Worm (Caenorhabditis elegans) whole organism, L4 larva: ENCODE results near the gene decr-1.1.

Source experiments
- F26F4.8 ChIP-seq: fragments of 200-800 bp; sonication (Bioruptor generic); conservative IDR thresholded peaks from 2 replicates; pipeline ENCODE4 v1.3.6; 2022; ENCODE audit warnings: missing genetic modification characterization, missing compliant biosample characterization
- R02D3.7 ChIP-seq: fragments of 150-350 bp; sonication (generic microtip); optimal IDR thresholded peaks from 3 replicates; lab custom pipeline; 2014; ENCODE audit warnings: missing biosample characterization, missing genetic modification characterization
- aha-1 ChIP-seq: fragments of 150-350 bp; peaks from one replicate; lab custom pipeline; 2014; ENCODE audit warnings: missing biosample characterization, missing genetic modification characterization
- hlh-30 ChIP-seq: sonication (generic microtip); optimal IDR thresholded peaks from 2 replicates; lab custom pipeline; 2017; ENCODE audit warnings: antibody characterized with exemption, mild to moderate bottlenecking, missing genetic modification characterization, missing compliant biosample characterization; ENCODE audit not compliant: insufficient read depth
- lsy-2 ChIP-seq, 2 experiments: fragments of 150-350 bp in 1 of 2; sonication (generic microtip) in 1 of 2; optimal IDR thresholded peaks; 2 replicates each; lab custom pipeline; 2014 to 2017; ENCODE audit warnings: missing biosample characterization in 2 of 2, missing genetic modification characterization in 2 of 2
- mxl-2 ChIP-seq: fragments of 200-800 bp; sonication (Bioruptor generic); conservative IDR thresholded peaks from 2 replicates; pipeline ENCODE4 v1.3.6; 2022; ENCODE audit warnings: missing genetic modification reagents, missing genetic modification characterization, missing compliant biosample characterization
- nhr-102 ChIP-seq: sonication (generic microtip); optimal IDR thresholded peaks from 2 replicates; lab custom pipeline; 2016; ENCODE audit warnings: mild to moderate bottlenecking, missing genetic modification characterization, moderate library complexity, missing compliant biosample characterization
- nhr-6 ChIP-seq: fragments of 150-350 bp; optimal IDR thresholded peaks from 2 replicates; lab custom pipeline; 2014; ENCODE audit warnings: missing biosample characterization, missing genetic modification characterization
- nhr-77 ChIP-seq: fragments of 150-350 bp; optimal IDR thresholded peaks from 2 replicates; lab custom pipeline; 2014; ENCODE audit warnings: missing biosample characterization, missing genetic modification characterization
- pqm-1 ChIP-seq: sonication (generic microtip); optimal IDR thresholded peaks from 2 replicates; lab custom pipeline; 2017; ENCODE audit warnings: missing biosample characterization, missing genetic modification characterization
- skn-1 ChIP-seq: fragments of 150-350 bp; optimal IDR thresholded peaks from 2 replicates; lab custom pipeline; 2014; ENCODE audit warnings: missing biosample characterization, missing genetic modification characterization
- unc-62 ChIP-seq, 3 experiments: fragments of 150-350 bp in 1 of 3; sonication (generic microtip); optimal IDR thresholded peaks in 2 of 3; peaks in 1 of 3; 1 replicate in 1 of 3; 2 replicates in 2 of 3; lab custom pipeline; 2014 to 2017; ENCODE audit warnings: missing biosample characterization in 3 of 3, missing genetic modification characterization in 3 of 3, missing genetic modification reagents in 3 of 3, missing genotype in 1 of 3
- zip-2 ChIP-seq: fragments of 150-350 bp; optimal IDR thresholded peaks from 2 replicates; lab custom pipeline; 2014; ENCODE audit warnings: missing biosample characterization, missing genetic modification characterization

DNA sequence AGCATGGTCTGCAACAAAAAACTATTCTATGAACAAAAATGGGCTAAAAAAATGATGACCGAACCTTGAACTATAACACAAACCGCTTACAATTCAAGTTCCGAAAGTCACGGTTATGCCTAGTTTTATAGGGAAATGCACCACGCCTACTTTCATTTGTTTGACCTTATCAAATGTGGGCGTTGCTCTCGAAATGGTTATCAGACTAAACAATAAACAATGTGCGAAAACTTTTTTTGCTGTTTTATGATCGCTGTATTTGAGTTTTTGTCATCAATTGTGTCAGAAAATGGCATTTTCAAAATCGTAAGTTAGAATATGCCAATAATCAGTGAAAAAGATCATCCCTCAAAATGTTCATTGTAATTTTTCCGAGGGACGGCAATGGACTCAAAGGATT lies 46.1 kb upstream of the decr-1.1 start, which contains the start of gene F35E12.6:
- TF ChIP-seq aha-1 (no peak), hlh-30 (tag; lab: Kevin White, UChicago) (no peak), lsy-2 (tag; optimal IDR thresholded peaks at IDR 0.05; lab: Kevin White, UChicago) (no peak), nhr-77 (tag; lab: Kevin White, UChicago) (no peak), mxl-2 (GFP tag; lab: Robert Waterston, UW) (no peak), unc-62 (GFP tag; optimal IDR thresholded peaks at IDR 0.05 in 1 of 2; lab: Kevin White, UChicago) (peak in 1 of 2 experiments; percentile 66), unc-62 (tag; optimal IDR thresholded peaks at IDR 0.05; lab: Kevin White, UChicago) (no peak), nhr-6 (tag; lab: Kevin White, UChicago) (no peak), skn-1 (tag; lab: Kevin White, UChicago) (no peak), nhr-102 (tag; lab: Kevin White, UChicago) (no peak), pqm-1 (tag; lab: Kevin White, UChicago) (peak; percentile 15), zip-2 (no peak), R02D3.7 (no peak), F26F4.8 (GFP tag; lab: Robert Waterston, UW) (no peak)
